Worm (Caenorhabditis elegans): ENCODE data around the gene srp-6.

ce11 chrV:7374090-7374489 is 11.8 kb downstream of the srp-6 start, which contains the start of gene srx-56:
- TF ChIP-seq T22C8.4 (GFP tag; IDR thresholded peaks at IDR 0.05): no peak
- no peak for TF ChIP-seq ztf-23 (GFP tag; IDR thresholded peaks at IDR 0.05)
- TF ChIP-seq cog-1 (tag; optimal IDR thresholded peaks at IDR 0.05): no peak
- no peak for TF ChIP-seq tab-1 (GFP tag; IDR thresholded peaks at IDR 0.05)
- no peak for TF ChIP-seq med-1 (GFP tag; optimal IDR thresholded peaks at IDR 0.05; ENCODE audit: insufficient read depth)
- TF ChIP-seq klf-2 (GFP tag; conservative IDR thresholded peaks at IDR 0.05): no peak
- TF ChIP-seq ztf-29 (GFP tag; IDR thresholded peaks at IDR 0.05): no peak
- TF ChIP-seq ref-1 (GFP tag; conservative IDR thresholded peaks at IDR 0.05): no peak
- TF ChIP-seq flt-1 (GFP tag; IDR thresholded peaks at IDR 0.05): no peak
